Worm (Caenorhabditis elegans) whole organism, late embryonic: ENCODE data around the gene F22B5.4.

Source experiments
- ama-1 ChIP-seq: fragments of 150-350 bp; optimal IDR thresholded peaks from 2 replicates; lab custom pipeline; 2014
- ceh-31 ChIP-seq: sonication (generic microtip); optimal IDR thresholded peaks from 2 replicates; lab custom pipeline; 2016; ENCODE audit warnings: missing genetic modification characterization, missing compliant biosample characterization
- ref-2 ChIP-seq: sonication (generic microtip); optimal IDR thresholded peaks from 2 replicates; lab custom pipeline; 2016; ENCODE audit warnings: missing genetic modification characterization, missing compliant biosample characterization
- syd-9 ChIP-seq: sonication (generic microtip); optimal IDR thresholded peaks from 2 replicates; lab custom pipeline; 2016; ENCODE audit warnings: mild to moderate bottlenecking, missing genetic modification characterization, moderate library complexity, missing compliant biosample characterization
- ttx-3 ChIP-seq: sonication (generic microtip); optimal IDR thresholded peaks from 2 replicates; lab custom pipeline; 2016; ENCODE audit warnings: missing genetic modification reagents, missing genetic modification characterization, missing compliant biosample characterization

DNA sequence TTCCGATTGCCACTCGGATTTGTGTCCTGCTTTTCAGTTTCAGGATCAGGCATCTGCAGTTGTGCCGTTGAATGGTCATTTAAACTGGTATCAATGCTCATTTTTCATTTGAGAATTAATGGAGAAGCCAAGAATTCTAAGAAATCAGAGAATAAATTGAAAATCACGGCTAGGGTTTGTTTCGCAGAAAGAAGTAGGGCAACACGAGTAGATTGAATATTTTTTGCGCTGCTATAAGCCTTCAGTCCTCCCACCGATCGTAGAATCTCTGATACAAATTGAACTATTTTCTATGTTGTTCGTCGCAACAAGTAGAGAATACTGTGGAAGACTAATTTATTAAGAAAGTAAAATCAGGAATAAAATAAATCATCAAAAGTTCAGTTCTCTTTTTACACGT is 12.5 kb upstream of the F22B5.4 start, which contains the start of gene acp-3:
- TF ChIP-seq ref-2, result no peak
- no peak for TF ChIP-seq ttx-3 (tag; lab: Kevin White, UChicago)
- TF ChIP-seq ceh-31 (tag; lab: Kevin White, UChicago), result no peak
- TF ChIP-seq ama-1 (lab: Kevin White, UChicago), result no peak
- TF ChIP-seq syd-9 (tag; lab: Kevin White, UChicago), result no peak
